Worm (Caenorhabditis elegans): Measurements from ENCODE around the gene ugt-54.
"Not testable (repeated sequence)": the region's sequence is repeated elsewhere in the genome, so short reads cannot be mapped to it uniquely, and the experiment has no call there.

The ugt-54 gene

ce11 chrIV:10738328-10738727 is 23.2 kb upstream of the ugt-54 start, which contains the start of gene ssp-34:
TSS of gene ssp-34 (minus strand) at chrIV:10738602.
- TF ChIP-seq ztf-23 (GFP tag; IDR thresholded peaks at IDR 0.05) (no peak), tab-1 (GFP tag; IDR thresholded peaks at IDR 0.05) (no peak), cog-1 (tag; optimal IDR thresholded peaks at IDR 0.05) (no peak), flt-1 (GFP tag; IDR thresholded peaks at IDR 0.05) (no peak), med-1 (GFP tag; optimal IDR thresholded peaks at IDR 0.05; ENCODE audit: insufficient read depth) (no peak), ref-1 (GFP tag; conservative IDR thresholded peaks at IDR 0.05) (no peak), klf-2 (GFP tag; conservative IDR thresholded peaks at IDR 0.05) (no peak), T22C8.4 (GFP tag; IDR thresholded peaks at IDR 0.05) (no peak), ztf-29 (GFP tag; IDR thresholded peaks at IDR 0.05) (no peak)

- no peak for TF ChIP-seq tab-1 (GFP tag; IDR thresholded peaks at IDR 0.05)
- TF ChIP-seq med-1 (GFP tag; optimal IDR thresholded peaks at IDR 0.05; ENCODE audit: insufficient read depth) = no peak
- TF ChIP-seq flt-1 (GFP tag; IDR thresholded peaks at IDR 0.05) = no peak
- TF ChIP-seq ztf-23 (GFP tag; IDR thresholded peaks at IDR 0.05) = no peak
Observed at ce11 chrIV:10744475-10744874, 17.0 kb upstream of the ugt-54 start, which contains the start of gene T25B9.3. TSS of gene T25B9.3 (plus strand) at chrIV:10744775.

- TF ChIP-seq med-1 (GFP tag; optimal IDR thresholded peaks at IDR 0.05; ENCODE audit: insufficient read depth) (no peak), klf-2 (GFP tag; conservative IDR thresholded peaks at IDR 0.05) (no peak), cog-1 (tag; optimal IDR thresholded peaks at IDR 0.05) (no peak), tab-1 (GFP tag; IDR thresholded peaks at IDR 0.05) (no peak), flt-1 (GFP tag; IDR thresholded peaks at IDR 0.05) (no peak), ztf-29 (GFP tag; IDR thresholded peaks at IDR 0.05) (no peak), ref-1 (GFP tag; conservative IDR thresholded peaks at IDR 0.05) (no peak), T22C8.4 (GFP tag; IDR thresholded peaks at IDR 0.05) (no peak), ztf-23 (GFP tag; IDR thresholded peaks at IDR 0.05) (no peak)
Observed at ce11 chrIV:10745332-10745731, 16.2 kb upstream of the ugt-54 start.

- TF ChIP-seq flt-1 (GFP tag; IDR thresholded peaks at IDR 0.05) = no peak
Observed at ce11 chrIV:10750041-10750440, 11.5 kb upstream of the ugt-54 start, which contains the start of gene T25B9.1. TSS of gene T25B9.1 (minus strand) at chrIV:10750141.

- not testable (repeated sequence) for TF ChIP-seq T22C8.4 (GFP tag; IDR thresholded peaks at IDR 0.05); tab-1 (GFP tag; IDR thresholded peaks at IDR 0.05); klf-2 (GFP tag; conservative IDR thresholded peaks at IDR 0.05)
Observed at ce11 chrIV:10751740-10752139, 9.8 kb upstream of the ugt-54 start, which contains the start of gene T25B9.2. TSS of gene T25B9.2 (minus strand) at chrIV:10751840.

ce11 chrIV:10754685-10755084 is 6.8 kb upstream of the ugt-54 start, which contains the start of gene T25B9.5:
TSS of gene T25B9.5 (minus strand) at chrIV:10754785.
- no peak for TF ChIP-seq cog-1 (tag; optimal IDR thresholded peaks at IDR 0.05)
- TF ChIP-seq ztf-23 (GFP tag; IDR thresholded peaks at IDR 0.05) = no peak
- no peak for TF ChIP-seq T22C8.4 (GFP tag; IDR thresholded peaks at IDR 0.05)
- no peak for TF ChIP-seq tab-1 (GFP tag; IDR thresholded peaks at IDR 0.05)
- TF ChIP-seq klf-2 (GFP tag; conservative IDR thresholded peaks at IDR 0.05) = no peak
- no peak for TF ChIP-seq ref-1 (GFP tag; conservative IDR thresholded peaks at IDR 0.05)

ce11 chrIV:10757616-10758193 is 3.8 kb upstream of the ugt-54 start, which contains the start of the genes T25B9.4 and T25B9.6:
TSS of gene T25B9.4 (minus strand) at chrIV:10757716.
TSS of gene T25B9.6 (plus strand) at chrIV:10758143.
- TF ChIP-seq tab-1 (GFP tag; IDR thresholded peaks at IDR 0.05) = no peak
- TF ChIP-seq ztf-29 (GFP tag; IDR thresholded peaks at IDR 0.05) = no peak
- TF ChIP-seq flt-1 (GFP tag; IDR thresholded peaks at IDR 0.05) = no peak
- no peak for TF ChIP-seq T22C8.4 (GFP tag; IDR thresholded peaks at IDR 0.05)
- no peak for TF ChIP-seq ref-1 (GFP tag; conservative IDR thresholded peaks at IDR 0.05)
- no peak for TF ChIP-seq cog-1 (tag; optimal IDR thresholded peaks at IDR 0.05)
- TF ChIP-seq med-1 (GFP tag; optimal IDR thresholded peaks at IDR 0.05; ENCODE audit: insufficient read depth) = no peak
- TF ChIP-seq klf-2 (GFP tag; conservative IDR thresholded peaks at IDR 0.05) = no peak
- no peak for TF ChIP-seq ztf-23 (GFP tag; IDR thresholded peaks at IDR 0.05)

ce11 chrIV:10764206-10764605 is 2.7 kb downstream of the ugt-54 start, which contains the start of gene T25B9.11:
TSS of gene T25B9.11 (plus strand) at chrIV:10764506.
- TF ChIP-seq klf-2 (GFP tag; conservative IDR thresholded peaks at IDR 0.05) (no peak), ztf-29 (GFP tag; IDR thresholded peaks at IDR 0.05) (no peak), ztf-23 (GFP tag; IDR thresholded peaks at IDR 0.05) (no peak), flt-1 (GFP tag; IDR thresholded peaks at IDR 0.05) (no peak), ref-1 (GFP tag; conservative IDR thresholded peaks at IDR 0.05) (no peak)

- no peak for TF ChIP-seq med-1 (GFP tag; optimal IDR thresholded peaks at IDR 0.05; ENCODE audit: insufficient read depth)
- TF ChIP-seq tab-1 (GFP tag; IDR thresholded peaks at IDR 0.05) = no peak
- no peak for TF ChIP-seq ref-1 (GFP tag; conservative IDR thresholded peaks at IDR 0.05)
- no peak for TF ChIP-seq flt-1 (GFP tag; IDR thresholded peaks at IDR 0.05)
- no peak for TF ChIP-seq T22C8.4 (GFP tag; IDR thresholded peaks at IDR 0.05)
- TF ChIP-seq ztf-23 (GFP tag; IDR thresholded peaks at IDR 0.05) = no peak
- no peak for TF ChIP-seq cog-1 (tag; optimal IDR thresholded peaks at IDR 0.05)
- TF ChIP-seq ztf-29 (GFP tag; IDR thresholded peaks at IDR 0.05) = no peak
- TF ChIP-seq klf-2 (GFP tag; conservative IDR thresholded peaks at IDR 0.05) = no peak
Observed at ce11 chrIV:10765053-10765452, 3.6 kb downstream of the ugt-54 start, which contains the start of gene T25B9.12. TSS of gene T25B9.12 (plus strand) at chrIV:10765353.

ce11 chrIV:10766071-10766470 is 4.6 kb downstream of the ugt-54 start:
- no peak for TF ChIP-seq ztf-23 (GFP tag; IDR thresholded peaks at IDR 0.05)
- TF ChIP-seq T22C8.4 (GFP tag; IDR thresholded peaks at IDR 0.05) = no peak
- no peak for TF ChIP-seq cog-1 (tag; optimal IDR thresholded peaks at IDR 0.05)
- TF ChIP-seq med-1 (GFP tag; optimal IDR thresholded peaks at IDR 0.05; ENCODE audit: insufficient read depth) = no peak
- TF ChIP-seq klf-2 (GFP tag; conservative IDR thresholded peaks at IDR 0.05) = no peak
- TF ChIP-seq flt-1 (GFP tag; IDR thresholded peaks at IDR 0.05) = no peak
- no peak for TF ChIP-seq ref-1 (GFP tag; conservative IDR thresholded peaks at IDR 0.05)
- no peak for TF ChIP-seq tab-1 (GFP tag; IDR thresholded peaks at IDR 0.05)
- TF ChIP-seq ztf-29 (GFP tag; IDR thresholded peaks at IDR 0.05) = no peak

All from whole organism, midembryonic.